Worm (Caenorhabditis elegans): ENCODE results near the gene Y71H2AM.20.

Gene Y71H2AM.20

ce11 chrIII:2811410-2811809 is 25.7 kb upstream of the Y71H2AM.20 start (continued):
- no peak for TF ChIP-seq hlh-12 (tag; optimal IDR thresholded peaks at IDR 0.05)
- peak; percentile 30 for TF ChIP-seq ZK185.1 (tag; optimal IDR thresholded peaks at IDR 0.05; ENCODE audit: poor library complexity, severe bottlenecking)
- peak; percentile 82 for TF ChIP-seq chd-7 (tag; optimal IDR thresholded peaks at IDR 0.05)
- no peak for TF ChIP-seq ztf-3 (GFP tag; optimal IDR thresholded peaks at IDR 0.05)
- TF ChIP-seq B0336.3 (GFP tag; IDR thresholded peaks at IDR 0.05): peak; percentile 67; the same call in 1 of the 2 replicates
- peak; percentile 67 for TF ChIP-seq F10E7.11 (tag; optimal IDR thresholded peaks at IDR 0.05)
- TF ChIP-seq ceh-58 (GFP tag; IDR thresholded peaks at IDR 0.05): 0 out of 2 replicates have a peak, but pooled peaks have one; percentile 63
- TF ChIP-seq dox-1 (GFP tag; IDR thresholded peaks at IDR 0.05): no peak
- peak; percentile 52 for TF ChIP-seq fkh-3 (tag; optimal IDR thresholded peaks at IDR 0.05)
- peak; percentile 52 for TF ChIP-seq pbrm-1 (GFP tag; IDR thresholded peaks at IDR 0.05)
- 0 out of 2 replicates have a peak, but pooled peaks have one; percentile 42 for TF ChIP-seq Y53G8AR.9 (GFP tag; conservative IDR thresholded peaks at IDR 0.05)
- peak; percentile 19 for TF ChIP-seq lsl-1 (GFP tag; optimal IDR thresholded peaks at IDR 0.05)
- peak; percentile 69 for TF ChIP-seq F49E8.2 (tag; optimal IDR thresholded peaks at IDR 0.05; ENCODE audit: insufficient read depth)
- peak; percentile 39 for TF ChIP-seq unc-130 (GFP tag; optimal IDR thresholded peaks at IDR 0.05)
- TF ChIP-seq ceh-79 (tag; optimal IDR thresholded peaks at IDR 0.05): peak; percentile 85
- peak; percentile 7 for TF ChIP-seq xnd-1 (tag; optimal IDR thresholded peaks at IDR 0.05)
- TF ChIP-seq T26A5.8 (tag; optimal IDR thresholded peaks at IDR 0.05): peak; percentile 19
- TF ChIP-seq mes-4 (tag; optimal IDR thresholded peaks at IDR 0.05): peak; percentile 48
- no peak for TF ChIP-seq ama-1 (optimal IDR thresholded peaks at IDR 0.05)
- peak in 1 of 2 experiments; percentile 14 for TF ChIP-seq ama-1 (GFP tag; optimal IDR thresholded peaks at IDR 0.05)
- TF ChIP-seq repo-1 (tag; optimal IDR thresholded peaks at IDR 0.05): peak; percentile 30
- TF ChIP-seq efl-1 (GFP tag; optimal IDR thresholded peaks at IDR 0.05): no peak
- TF ChIP-seq pha-4 (tag; optimal IDR thresholded peaks at IDR 0.05): no peak
- TF ChIP-seq zim-3 (tag; optimal IDR thresholded peaks at IDR 0.05): no peak
- no peak for TF ChIP-seq hlh-26 (GFP tag; conservative IDR thresholded peaks at IDR 0.05)
- TF ChIP-seq snpc-3.4 (tag; optimal IDR thresholded peaks at IDR 0.05): no peak
- TF ChIP-seq C17E4.6 (GFP tag; IDR thresholded peaks at IDR 0.05): 0 out of 2 replicates have a peak, but pooled peaks have one; percentile 26
- peak; percentile 84 for TF ChIP-seq him-1 (tag; optimal IDR thresholded peaks at IDR 0.05)
- TF ChIP-seq cebp-2 (GFP tag; IDR thresholded peaks at IDR 0.05): no peak
- TF ChIP-seq Y79H2A.3 (GFP tag; conservative IDR thresholded peaks at IDR 0.05): no peak
- no peak for TF ChIP-seq ceh-27 (GFP tag; optimal IDR thresholded peaks at IDR 0.05)
- no peak for TF ChIP-seq let-607 (tag; optimal IDR thresholded peaks at IDR 0.05)
- TF ChIP-seq cebp-1 (GFP tag; IDR thresholded peaks at IDR 0.05): no peak
- TF ChIP-seq cebp-1 (tag; optimal IDR thresholded peaks at IDR 0.05): peak; percentile 43
- TF ChIP-seq nfyb-1 (GFP tag; IDR thresholded peaks at IDR 0.05): peak; percentile 24; the same call in 1 of the 2 replicates
- no peak for TF ChIP-seq nfya-2 (GFP tag; IDR thresholded peaks at IDR 0.05)
- peak; percentile 94 for TF ChIP-seq athp-1 (tag; optimal IDR thresholded peaks at IDR 0.05)
- peak; percentile 18 for TF ChIP-seq mxl-1 (tag; optimal IDR thresholded peaks at IDR 0.05)
- no peak for TF ChIP-seq snpc-4 (GFP tag; optimal IDR thresholded peaks at IDR 0.05)
- TF ChIP-seq snpc-4 (tag; optimal IDR thresholded peaks at IDR 0.05): peak in 2 of 4 experiments; percentile 27 to 37
- peak; percentile 89 for TF ChIP-seq F52B5.7 (tag; optimal IDR thresholded peaks at IDR 0.05)
- TF ChIP-seq dpff-1 (tag; optimal IDR thresholded peaks at IDR 0.05): no peak
- TF ChIP-seq lin-54 (GFP tag; optimal IDR thresholded peaks at IDR 0.05): peak; percentile 21
- peak; percentile 42; the same call in 1 of the 2 replicates for TF ChIP-seq D2030.7 (GFP tag; IDR thresholded peaks at IDR 0.05)
- TF ChIP-seq rec-8 (tag; optimal IDR thresholded peaks at IDR 0.05): peak in 1 of 2 experiments; percentile 15
- TF ChIP-seq B0035.1 (tag; optimal IDR thresholded peaks at IDR 0.05): no peak
- no peak for TF ChIP-seq nhr-80 (tag; optimal IDR thresholded peaks at IDR 0.05)
- no peak for TF ChIP-seq lir-1 (GFP tag; conservative IDR thresholded peaks at IDR 0.05)
- TF ChIP-seq atf-7 (tag; optimal IDR thresholded peaks at IDR 0.05): peak; percentile 57
